Worm (Caenorhabditis elegans): ENCODE data around the gene B0252.1.
A peak's percentile ranks its signal among the peaks of the same experiment; 100 is the strongest.

B0252.1 gene

DNA sequence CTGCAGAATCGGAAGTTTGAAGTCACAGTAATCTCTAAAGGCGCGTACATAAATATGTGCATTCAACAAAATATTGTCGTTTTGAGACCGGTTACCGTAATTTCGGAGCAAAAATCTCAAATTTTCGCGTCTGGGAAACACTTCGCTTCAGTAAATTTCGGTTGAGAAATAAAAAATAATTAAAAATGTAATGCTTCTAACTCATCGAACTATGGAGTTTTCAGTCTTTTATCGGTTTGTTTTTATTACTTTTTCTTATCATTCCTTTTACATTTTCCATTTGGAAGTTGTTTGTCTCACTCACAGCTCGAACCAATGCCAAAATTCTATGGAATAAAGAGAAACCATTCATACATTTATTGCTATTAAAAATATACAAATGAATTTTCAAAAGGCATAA is 31.3 kb upstream of the B0252.1 start (continued):
- TF ChIP-seq swsn-7 (tag; optimal IDR thresholded peaks at IDR 0.05) (peak; percentile 40), lir-3 (tag; optimal IDR thresholded peaks at IDR 0.05; ENCODE audit: poor library complexity) (peak; percentile 46), nhr-20 (tag; optimal IDR thresholded peaks at IDR 0.05) (peak; percentile 78), lsy-2 (tag; optimal IDR thresholded peaks at IDR 0.05) (peak; percentile 21 to 55), efl-1 (optimal IDR thresholded peaks at IDR 0.05) (no peak), efl-1 (GFP tag; optimal IDR thresholded peaks at IDR 0.05 in 1 of 2) (peak in 1 of 2 experiments; percentile 93), snu-23 (GFP tag; optimal IDR thresholded peaks at IDR 0.05) (peak; percentile 89), zip-4 (GFP tag; optimal IDR thresholded peaks at IDR 0.05) (peak; percentile 33), mep-1 (tag; optimal IDR thresholded peaks at IDR 0.05) (no peak), dpl-1 (GFP tag; optimal IDR thresholded peaks at IDR 0.05) (peak in 1 of 3 experiments; percentile 18), C34B4.2 (tag; optimal IDR thresholded peaks at IDR 0.05) (no peak), jun-1 (tag; optimal IDR thresholded peaks at IDR 0.05) (no peak), unc-86 (tag; optimal IDR thresholded peaks at IDR 0.05) (no peak), unc-98 (GFP tag; IDR thresholded peaks at IDR 0.05) (no peak), tbx-2 (tag; optimal IDR thresholded peaks at IDR 0.05) (peak; percentile 70), mef-2 (tag; optimal IDR thresholded peaks at IDR 0.05) (no peak), ztf-11 (tag; optimal IDR thresholded peaks at IDR 0.05) (peak in 1 of 2 experiments; percentile 7), dsc-1 (tag; optimal IDR thresholded peaks at IDR 0.05) (no peak), nhr-85 (tag) (peak; percentile 17), egl-13 (tag; optimal IDR thresholded peaks at IDR 0.05) (no peak), sup-37 (GFP tag; optimal IDR thresholded peaks at IDR 0.05) (no peak), ceh-82 (tag; optimal IDR thresholded peaks at IDR 0.05) (no peak), nhr-19 (GFP tag; conservative IDR thresholded peaks at IDR 0.05) (peak; percentile 74), ceh-90 (tag; optimal IDR thresholded peaks at IDR 0.05) (no peak), ceh-63 (GFP tag; optimal IDR thresholded peaks at IDR 0.05) (no peak), ama-1 (optimal IDR thresholded peaks at IDR 0.05) (peak; percentile 72), aly-2 (tag; optimal IDR thresholded peaks at IDR 0.05) (peak; percentile 99), alr-1 (tag; optimal IDR thresholded peaks at IDR 0.05; ENCODE audit: borderline replicate concordance) (no peak), aha-1 (tag; optimal IDR thresholded peaks at IDR 0.05) (no peak), vab-15 (tag; optimal IDR thresholded peaks at IDR 0.05) (no peak), pqm-1 (tag; optimal IDR thresholded peaks at IDR 0.05) (no peak), C16A3.4 (tag; optimal IDR thresholded peaks at IDR 0.05) (peak; percentile 39), F16B12.6 (tag; optimal IDR thresholded peaks at IDR 0.05) (no peak), zag-1 (tag; optimal IDR thresholded peaks at IDR 0.05) (no peak), nhr-90 (tag; optimal IDR thresholded peaks at IDR 0.05; ENCODE audit: poor library complexity) (peak; percentile 76), mab-9 (GFP tag; IDR thresholded peaks at IDR 0.05) (0 out of 2 replicates have a peak, but pooled peaks have one; percentile 38), ets-5 (GFP tag; IDR thresholded peaks at IDR 0.05) (no peak), hlh-4 (tag; optimal IDR thresholded peaks at IDR 0.05) (no peak), isw-1 (GFP tag; IDR thresholded peaks at IDR 0.05) (no peak), sptf-1 (tag; optimal IDR thresholded peaks at IDR 0.05) (no peak), fkh-8 (tag; optimal IDR thresholded peaks at IDR 0.05) (no peak), fkh-4 (tag; optimal IDR thresholded peaks at IDR 0.05; ENCODE audit: borderline replicate concordance) (no peak), unc-30 (tag; optimal IDR thresholded peaks at IDR 0.05) (no peak), nhr-76 (tag; optimal IDR thresholded peaks at IDR 0.05) (no peak), lin-15B (tag; optimal IDR thresholded peaks at IDR 0.05) (no peak), nhr-12 (tag; optimal IDR thresholded peaks at IDR 0.05) (no peak), nhr-11 (tag; optimal IDR thresholded peaks at IDR 0.05) (no peak), hlh-17 (GFP tag; optimal IDR thresholded peaks at IDR 0.05; ENCODE audit: borderline replicate concordance) (no peak), unc-130 (tag; optimal IDR thresholded peaks at IDR 0.05) (no peak), nhr-77 (tag; optimal IDR thresholded peaks at IDR 0.05) (no peak), snpc-4 (tag; optimal IDR thresholded peaks at IDR 0.05) (no peak), sox-4 (tag; optimal IDR thresholded peaks at IDR 0.05) (no peak), grh-1 (GFP tag; IDR thresholded peaks at IDR 0.05) (0 out of 2 replicates have a peak, but pooled peaks have one; percentile 22), nhr-28 (tag; optimal IDR thresholded peaks at IDR 0.05) (no peak), nhr-71 (tag; optimal IDR thresholded peaks at IDR 0.05) (peak; percentile 84)
